Worm (Caenorhabditis elegans) whole organism, L4/young adult: ENCODE data around the gene cnnm-3.

Experiments used
- W03F9.2 ChIP-seq: fragments of 150-350 bp; optimal IDR thresholded peaks from 2 replicates; lab custom pipeline; 2014; ENCODE audit warnings: missing biosample characterization, missing genetic modification characterization
- dao-5 ChIP-seq: sonication (generic microtip); optimal IDR thresholded peaks from 2 replicates; lab custom pipeline; 2016; ENCODE audit warnings: missing genotype, missing genetic modification characterization, moderate library complexity, missing compliant biosample characterization
- him-1 ChIP-seq: sonication (generic microtip); optimal IDR thresholded peaks from 2 replicates; lab custom pipeline; 2016; ENCODE audit warnings: missing genotype, missing genetic modification reagents, missing genetic modification characterization, missing compliant biosample characterization

- TF ChIP-seq him-1 (tag; lab: Kevin White, UChicago), result no peak
- TF ChIP-seq dao-5 (tag; lab: Kevin White, UChicago), result no peak
- TF ChIP-seq W03F9.2 (tag; lab: Kevin White, UChicago), result no peak
Measured at ce11 chrX:2990145-2990544, 55.5 kb downstream of the cnnm-3 start.
